Worm (Caenorhabditis elegans) whole organism, early embryonic: ENCODE measurements around the gene M88.4.

Source experiments
- B0310.2 ChIP-seq: sonication (generic microtip); optimal IDR thresholded peaks from 2 replicates; lab custom pipeline; 2016; ENCODE audit warnings: mild to moderate bottlenecking, missing genetic modification characterization, missing compliant biosample characterization
- F13C5.2 ChIP-seq: sonication (generic microtip); optimal IDR thresholded peaks from 2 replicates; lab custom pipeline; 2017; ENCODE audit warnings: mild to moderate bottlenecking, missing genetic modification characterization, inconsistent platforms, missing compliant biosample characterization
- ama-1 ChIP-seq: fragments of 150-350 bp; optimal IDR thresholded peaks from 2 replicates; lab custom pipeline; 2014
- ceh-13 ChIP-seq: fragments of 200-800 bp; sonication (Bioruptor generic); optimal IDR thresholded peaks from 2 replicates; lab custom pipeline; 2018; ENCODE audit warnings: mild to moderate bottlenecking, missing genetic modification characterization, missing compliant biosample characterization
- flt-1 ChIP-seq: fragments of 200-800 bp; sonication (Bioruptor generic); IDR thresholded peaks from 2 replicates; pipeline ENCODE4 v1.3.6; 2022; ENCODE audit warnings: missing genetic modification characterization, missing compliant biosample characterization
- hmbx-1 ChIP-seq: sonication (generic microtip); optimal IDR thresholded peaks from 2 replicates; lab custom pipeline; 2016; ENCODE audit warnings: mild to moderate bottlenecking, missing genetic modification characterization, missing compliant biosample characterization
- hmg-4 ChIP-seq: fragments of 200-800 bp; sonication (Bioruptor generic); optimal IDR thresholded peaks from 2 replicates; lab custom pipeline; 2018; ENCODE audit warnings: mild to moderate bottlenecking, missing genetic modification characterization, missing compliant biosample characterization
- hnd-1 ChIP-seq: sonication (generic microtip); optimal IDR thresholded peaks from 2 replicates; lab custom pipeline; 2016; ENCODE audit warnings: missing genetic modification characterization, missing compliant biosample characterization
- pes-1 ChIP-seq: fragments of 200-800 bp; sonication (Bioruptor generic); IDR thresholded peaks from 2 replicates; pipeline ENCODE4 v1.3.6; 2022; ENCODE audit warnings: missing genetic modification reagents, missing genetic modification characterization, missing compliant biosample characterization
- scrt-1 ChIP-seq: fragments of 200-800 bp; sonication (Bioruptor generic); IDR thresholded peaks from 2 replicates; pipeline ENCODE4 v1.3.6; 2022; ENCODE audit warnings: missing genetic modification characterization, missing compliant biosample characterization
- sea-1 ChIP-seq: fragments of 200-800 bp; sonication (Bioruptor generic); conservative IDR thresholded peaks from 2 replicates; pipeline ENCODE4 v1.3.6; 2022; ENCODE audit warnings: missing genetic modification characterization, missing compliant biosample characterization
- tbx-11 ChIP-seq: fragments of 200-800 bp; sonication (Bioruptor generic); IDR thresholded peaks from 2 replicates; pipeline ENCODE4 v1.3.6; 2022; ENCODE audit warnings: missing genetic modification characterization, missing compliant biosample characterization
- tra-4 ChIP-seq: sonication (generic microtip); optimal IDR thresholded peaks from 2 replicates; lab custom pipeline; 2017; ENCODE audit warnings: missing genetic modification characterization, missing compliant biosample characterization

DNA sequence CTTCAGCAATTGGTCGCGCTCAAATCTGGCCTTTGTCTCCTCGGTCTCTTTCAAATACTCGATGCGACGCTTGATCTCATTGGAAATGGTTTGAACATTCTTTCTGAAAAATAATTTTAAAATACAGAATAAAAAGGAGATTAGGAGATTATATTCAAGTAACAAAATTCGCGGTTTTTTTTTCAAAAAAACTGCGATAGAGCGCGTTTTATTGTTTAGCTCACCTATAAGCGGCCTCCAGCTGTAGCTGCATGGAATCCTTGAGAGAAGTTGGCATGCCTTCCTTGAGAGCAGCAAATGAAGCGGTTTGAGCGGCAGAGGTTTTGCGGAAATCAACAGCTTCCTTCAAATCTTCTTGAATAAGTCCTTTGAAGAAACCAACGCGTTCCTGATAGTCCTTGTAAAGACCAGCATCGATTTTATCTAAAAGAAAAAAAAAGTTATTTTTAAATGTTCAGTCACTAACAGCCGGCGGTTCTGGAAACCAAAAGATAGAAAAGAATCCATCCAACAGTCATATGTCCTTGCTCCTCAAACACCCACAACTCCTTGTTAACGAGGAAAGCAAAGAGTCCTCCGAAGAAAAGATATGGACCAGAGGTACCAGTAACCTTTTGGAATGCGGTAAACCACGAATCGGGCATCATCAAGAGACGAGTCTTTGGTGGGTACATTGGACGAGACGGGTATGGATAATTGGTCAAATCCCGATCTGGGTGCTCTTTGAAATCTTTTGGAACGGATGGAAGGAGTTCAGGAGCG is 46.1 kb downstream of the M88.4 start:
- TF ChIP-seq tbx-11 (GFP tag; lab: Robert Waterston, UW) (no peak), ama-1 (lab: Kevin White, UChicago) (no peak), B0310.2 (no peak), tra-4 (tag; lab: Kevin White, UChicago) (no peak), sea-1 (GFP tag; lab: Robert Waterston, UW) (no peak), ceh-13 (GFP tag; lab: Kevin White, UChicago) (no peak), flt-1 (no peak), hnd-1 (tag; lab: Kevin White, UChicago) (no peak), scrt-1 (GFP tag; lab: Robert Waterston, UW) (no peak), hmbx-1 (no peak), pes-1 (GFP tag; lab: Robert Waterston, UW) (no peak), F13C5.2 (no peak), hmg-4 (GFP tag; lab: Kevin White, UChicago) (no peak)
